Worm (Caenorhabditis elegans) whole organism, late embryonic: ENCODE data around the gene F42C5.4.

ENCODE experiments used
- C38D4.7 ChIP-seq: fragments of 200-800 bp; sonication (Bioruptor generic); optimal IDR thresholded peaks from 2 replicates; lab custom pipeline; 2018; ENCODE audit warnings: mild to moderate bottlenecking, missing genetic modification characterization, moderate library complexity, missing compliant biosample characterization
- K09A11.1 ChIP-seq: sonication (generic microtip); optimal IDR thresholded peaks from 2 replicates; lab custom pipeline; 2017; ENCODE audit warnings: antibody characterized with exemption, mild to moderate bottlenecking, missing genetic modification characterization, missing compliant biosample characterization; ENCODE audit not compliant: insufficient read depth
- Y22D7AL.16 ChIP-seq: sonication (generic microtip); optimal IDR thresholded peaks from 2 replicates; lab custom pipeline; 2016; ENCODE audit warnings: missing genetic modification characterization, missing compliant biosample characterization
- ama-1 ChIP-seq: fragments of 150-350 bp; optimal IDR thresholded peaks from 2 replicates; lab custom pipeline; 2014
- ceh-14 ChIP-seq: sonication (generic microtip); optimal IDR thresholded peaks from 2 replicates; lab custom pipeline; 2016; ENCODE audit warnings: missing genotype, missing genetic modification characterization, missing compliant biosample characterization
- ceh-19 ChIP-seq: fragments of 200-800 bp; sonication (Bioruptor generic); optimal IDR thresholded peaks from 2 replicates; lab custom pipeline; 2018; ENCODE audit warnings: mild to moderate bottlenecking, missing genetic modification characterization, missing compliant biosample characterization
- ceh-22 ChIP-seq: sonication (generic microtip); optimal IDR thresholded peaks from 2 replicates; lab custom pipeline; 2017; ENCODE audit warnings: missing biosample characterization, missing genetic modification characterization
- ceh-24 ChIP-seq: sonication (generic microtip); optimal IDR thresholded peaks from 2 replicates; lab custom pipeline; 2016; ENCODE audit warnings: mild to moderate bottlenecking, missing genetic modification characterization, missing compliant biosample characterization
- ceh-30 ChIP-seq: fragments of 150-350 bp; optimal IDR thresholded peaks from 2 replicates; lab custom pipeline; 2014; ENCODE audit warnings: missing biosample characterization, missing genetic modification characterization
- ceh-31 ChIP-seq: sonication (generic microtip); optimal IDR thresholded peaks from 2 replicates; lab custom pipeline; 2016; ENCODE audit warnings: missing genetic modification characterization, missing compliant biosample characterization
- ceh-48 ChIP-seq: sonication (generic microtip); optimal IDR thresholded peaks from 2 replicates; lab custom pipeline; 2016; ENCODE audit warnings: missing genetic modification characterization, inconsistent platforms, missing compliant biosample characterization
- ceh-6 ChIP-seq: fragments of 200-800 bp; sonication (Bioruptor generic); optimal IDR thresholded peaks from 2 replicates; lab custom pipeline; 2018; ENCODE audit warnings: mild to moderate bottlenecking, missing genetic modification characterization, missing compliant biosample characterization
- ceh-9 ChIP-seq: sonication (generic microtip); optimal IDR thresholded peaks from 2 replicates; lab custom pipeline; 2016; ENCODE audit warnings: mild to moderate bottlenecking, missing genetic modification characterization, inconsistent platforms, missing compliant biosample characterization
- che-1 ChIP-seq: sonication (generic microtip); optimal IDR thresholded peaks from 2 replicates; lab custom pipeline; 2016; ENCODE audit warnings: mild to moderate bottlenecking, missing genetic modification characterization, missing compliant biosample characterization
- dmd-4 ChIP-seq: sonication (generic microtip); optimal IDR thresholded peaks from 2 replicates; lab custom pipeline; 2016; ENCODE audit warnings: borderline replicate concordance, missing genetic modification characterization, missing compliant biosample characterization
- elt-4 ChIP-seq: sonication (generic microtip); optimal IDR thresholded peaks from 2 replicates; lab custom pipeline; 2016; ENCODE audit warnings: missing genetic modification characterization, missing compliant biosample characterization
- ets-4 ChIP-seq: sonication (generic microtip); optimal IDR thresholded peaks from 2 replicates; lab custom pipeline; 2016; ENCODE audit warnings: missing genetic modification characterization, missing compliant biosample characterization
- eyg-1 ChIP-seq: sonication (generic microtip); optimal IDR thresholded peaks from 2 replicates; lab custom pipeline; 2016; ENCODE audit warnings: missing genotype, missing genetic modification characterization, missing compliant biosample characterization
- fax-1 ChIP-seq: sonication (generic microtip); optimal IDR thresholded peaks from 2 replicates; lab custom pipeline; 2016; ENCODE audit warnings: missing genotype, missing genetic modification characterization, missing compliant biosample characterization
- fkh-10 ChIP-seq: fragments of 150-350 bp; optimal IDR thresholded peaks from 2 replicates; lab custom pipeline; 2014; ENCODE audit warnings: missing biosample characterization, missing genetic modification reagents, missing genetic modification characterization
- fkh-6 ChIP-seq: sonication (generic microtip); optimal IDR thresholded peaks from 2 replicates; lab custom pipeline; 2016; ENCODE audit warnings: missing genetic modification characterization, missing compliant biosample characterization
- gmeb-2 ChIP-seq: sonication (generic microtip); optimal IDR thresholded peaks from 2 replicates; lab custom pipeline; 2016; ENCODE audit warnings: missing genetic modification characterization, inconsistent platforms, missing compliant biosample characterization
- hlh-13 ChIP-seq: fragments of 200-800 bp; sonication (Bioruptor generic); optimal IDR thresholded peaks from 2 replicates; lab custom pipeline; 2018; ENCODE audit warnings: mild to moderate bottlenecking, missing genetic modification characterization, missing compliant biosample characterization
- hlh-30 ChIP-seq: sonication (generic microtip); optimal IDR thresholded peaks from 2 replicates; lab custom pipeline; 2017; ENCODE audit warnings: antibody characterized with exemption, missing genetic modification characterization, missing compliant biosample characterization; ENCODE audit not compliant: insufficient read depth
- hlh-8 ChIP-seq: sonication (generic microtip); optimal IDR thresholded peaks from 2 replicates; lab custom pipeline; 2016; ENCODE audit warnings: missing genotype, missing genetic modification characterization, missing compliant biosample characterization
- lin-11 ChIP-seq: fragments of 200-800 bp; sonication (Bioruptor generic); optimal IDR thresholded peaks from 2 replicates; lab custom pipeline; 2018; ENCODE audit warnings: mild to moderate bottlenecking, missing genetic modification characterization, missing compliant biosample characterization
- madf-2 ChIP-seq: sonication (generic microtip); optimal IDR thresholded peaks from 2 replicates; lab custom pipeline; 2017; ENCODE audit warnings: missing genetic modification characterization, missing compliant biosample characterization
- mec-3 ChIP-seq: sonication (generic microtip); optimal IDR thresholded peaks from 2 replicates; lab custom pipeline; 2016; ENCODE audit warnings: borderline replicate concordance, missing genetic modification characterization, missing compliant biosample characterization
- nhr-232 ChIP-seq: sonication (generic microtip); optimal IDR thresholded peaks from 2 replicates; lab custom pipeline; 2016; ENCODE audit warnings: missing genetic modification characterization, missing compliant biosample characterization
- npax-4 ChIP-seq: sonication (generic microtip); optimal IDR thresholded peaks from 2 replicates; lab custom pipeline; 2016; ENCODE audit warnings: missing genetic modification characterization, missing compliant biosample characterization
- odd-2 ChIP-seq: sonication (generic microtip); optimal IDR thresholded peaks from 2 replicates; lab custom pipeline; 2017; ENCODE audit warnings: antibody characterized with exemption, mild to moderate bottlenecking, missing genetic modification characterization, missing compliant biosample characterization
- pag-3 ChIP-seq: sonication (generic microtip); optimal IDR thresholded peaks from 2 replicates; lab custom pipeline; 2016; ENCODE audit warnings: missing compliant biosample characterization, missing genetic modification characterization, borderline replicate concordance
- pat-9 ChIP-seq: fragments of 200-800 bp; sonication (Bioruptor generic); optimal IDR thresholded peaks from 2 replicates; lab custom pipeline; 2018; ENCODE audit warnings: mild to moderate bottlenecking, missing genetic modification characterization, moderate library complexity, missing compliant biosample characterization
- pax-1 ChIP-seq: fragments of 150-350 bp; optimal IDR thresholded peaks from 2 replicates; lab custom pipeline; 2014; ENCODE audit warnings: missing biosample characterization, missing genetic modification characterization
- pha-2 ChIP-seq: sonication (generic microtip); optimal IDR thresholded peaks from 2 replicates; lab custom pipeline; 2017; ENCODE audit warnings: mild to moderate bottlenecking, missing genetic modification characterization, missing compliant biosample characterization
- pha-4 ChIP-seq: fragments of 150-350 bp; optimal IDR thresholded peaks from 2 replicates; lab custom pipeline; 2018; ENCODE audit warnings: missing biosample characterization, missing genetic modification reagents, missing genetic modification characterization
- pqm-1 ChIP-seq: sonication (generic microtip); optimal IDR thresholded peaks from 2 replicates; lab custom pipeline; 2016; ENCODE audit warnings: missing genetic modification characterization, missing compliant biosample characterization
- ref-2 ChIP-seq: sonication (generic microtip); optimal IDR thresholded peaks from 2 replicates; lab custom pipeline; 2016; ENCODE audit warnings: missing genetic modification characterization, missing compliant biosample characterization
- sdc-2 ChIP-seq: sonication (generic microtip); optimal IDR thresholded peaks from 2 replicates; lab custom pipeline; 2016; ENCODE audit warnings: missing genotype, missing genetic modification characterization, missing compliant biosample characterization
- sox-2 ChIP-seq: fragments of 200-800 bp; sonication (Bioruptor generic); IDR thresholded peaks from 2 replicates; pipeline ENCODE4 v1.3.6; 2022; ENCODE audit warnings: missing genetic modification reagents, missing genetic modification characterization, missing compliant biosample characterization
- tbx-2 ChIP-seq: sonication (generic microtip); optimal IDR thresholded peaks from 2 replicates; lab custom pipeline; 2016; ENCODE audit warnings: missing genetic modification characterization, missing compliant biosample characterization
- ttx-3 ChIP-seq: sonication (generic microtip); optimal IDR thresholded peaks from 2 replicates; lab custom pipeline; 2016; ENCODE audit warnings: missing genetic modification reagents, missing genetic modification characterization, missing compliant biosample characterization
- unc-3 ChIP-seq, 2 experiments: fragments of 200-800 bp in 1 of 2; sonication (Bioruptor generic) in 1 of 2; sonication (generic microtip) in 1 of 2; conservative IDR thresholded peaks in 1 of 2; optimal IDR thresholded peaks in 1 of 2; 2 replicates each; pipeline versions ENCODE4 v1.3.6 to Lab custom; 2016 to 2022; ENCODE audit warnings: missing compliant biosample characterization in 2 of 2, missing genetic modification characterization in 2 of 2, missing genetic modification reagents in 1 of 2
- unc-42 ChIP-seq: sonication (generic microtip); optimal IDR thresholded peaks from 2 replicates; lab custom pipeline; 2016; ENCODE audit warnings: missing genotype, missing genetic modification characterization, missing compliant biosample characterization
- zip-5 ChIP-seq: sonication (generic microtip); optimal IDR thresholded peaks from 2 replicates; lab custom pipeline; 2016; ENCODE audit warnings: missing genetic modification characterization, missing compliant biosample characterization
- ztf-16 ChIP-seq: sonication (generic microtip); optimal IDR thresholded peaks from 2 replicates; lab custom pipeline; 2017; ENCODE audit warnings: missing genetic modification characterization, missing compliant biosample characterization

Gene F42C5.4

DNA sequence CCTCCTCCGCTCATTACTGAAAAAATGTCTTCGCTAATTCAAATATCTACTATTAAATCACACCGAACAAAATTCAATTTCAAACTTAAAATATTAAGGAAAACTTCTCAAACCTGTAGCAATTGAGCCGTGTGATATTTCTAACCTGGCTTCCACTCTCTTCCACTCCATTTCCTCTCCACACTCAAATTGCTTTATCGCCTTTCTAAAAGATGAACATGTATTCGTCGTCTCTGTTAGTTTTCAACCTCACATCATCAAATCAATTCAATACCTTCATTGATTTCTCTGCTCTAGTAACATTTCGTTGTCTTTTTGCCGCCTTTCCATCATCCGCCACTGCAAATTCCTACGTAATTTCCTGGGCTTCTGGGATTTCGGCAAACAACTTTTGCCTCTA, at the start of gene F42C5.4:
Gene F42C5.4, minus strand, starts transcription at position 171 of the 400 bp plus-strand sequence.
- TF ChIP-seq ref-2 (tag; lab: Kevin White, UChicago) (no peak), unc-3 (GFP tag; conservative IDR thresholded peaks at IDR 0.05; lab: Robert Waterston, UW) (no peak), unc-3 (tag; optimal IDR thresholded peaks at IDR 0.05; lab: Kevin White, UChicago) (no peak), ceh-24 (tag; lab: Kevin White, UChicago) (no peak), pax-1 (no peak), Y22D7AL.16 (tag; lab: Kevin White, UChicago) (no peak), odd-2 (tag; lab: Kevin White, UChicago) (no peak), ceh-31 (no peak), pqm-1 (tag; lab: Kevin White, UChicago) (no peak), che-1 (no peak), pag-3 (no peak), C38D4.7 (GFP tag; lab: Kevin White, UChicago) (no peak), dmd-4 (tag; lab: Kevin White, UChicago) (no peak), ets-4 (tag; lab: Kevin White, UChicago) (no peak), nhr-232 (no peak), pha-2 (no peak), gmeb-2 (tag; lab: Kevin White, UChicago) (no peak), pha-4 (tag; lab: Kevin White, UChicago) (no peak), npax-4 (tag; lab: Kevin White, UChicago) (no peak), mec-3 (tag; lab: Kevin White, UChicago) (no peak), unc-42 (no peak)

- TF ChIP-seq pat-9 (tag; lab: Kevin White, UChicago) (no peak), ceh-9 (tag; lab: Kevin White, UChicago) (no peak), ceh-19 (GFP tag; lab: Kevin White, UChicago) (no peak), sdc-2 (tag; lab: Kevin White, UChicago) (no peak), ttx-3 (tag; lab: Kevin White, UChicago) (no peak), ztf-16 (tag; lab: Kevin White, UChicago) (no peak), ceh-48 (no peak), hlh-13 (GFP tag; lab: Kevin White, UChicago) (no peak), sox-2 (GFP tag; lab: Robert Waterston, UW) (no peak), ceh-24 (tag; lab: Kevin White, UChicago) (no peak), ceh-31 (no peak), ceh-30 (no peak), ceh-22 (tag; lab: Kevin White, UChicago) (no peak), pag-3 (no peak), fax-1 (tag; lab: Kevin White, UChicago) (no peak), nhr-232 (no peak)
Measured at ce11 chrIV:7339095-7339494, 47.2 kb upstream of the F42C5.4 start.

DNA sequence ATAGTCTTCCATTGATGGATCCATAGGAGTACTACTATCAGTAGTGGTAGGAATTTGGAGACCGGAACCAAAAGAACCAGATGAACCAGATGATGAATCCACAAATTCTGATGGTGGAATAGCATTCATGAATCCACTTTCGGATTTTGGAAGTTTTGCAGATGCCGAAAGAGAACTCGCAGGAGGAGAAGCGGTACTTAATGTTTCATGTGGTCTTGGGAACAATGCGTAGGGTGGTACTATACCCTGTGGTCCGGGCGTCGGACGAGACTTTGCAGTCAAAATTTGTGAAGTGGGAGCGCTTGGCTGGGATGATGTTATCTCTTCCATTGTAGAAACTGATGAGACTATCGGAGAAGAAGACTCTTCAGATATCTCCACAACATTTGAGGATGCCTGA, 46.1 kb upstream of the F42C5.4 start:
- no peak for TF ChIP-seq ceh-6 (GFP tag; lab: Kevin White, UChicago)
- no peak for TF ChIP-seq K09A11.1 (tag; lab: Kevin White, UChicago)
- TF ChIP-seq tbx-2, result no peak
- TF ChIP-seq elt-4 (tag; lab: Kevin White, UChicago), result no peak
- no peak for TF ChIP-seq ets-4 (tag; lab: Kevin White, UChicago)
- TF ChIP-seq unc-3 (GFP tag; conservative IDR thresholded peaks at IDR 0.05; lab: Robert Waterston, UW), result no peak
- TF ChIP-seq unc-3 (tag; optimal IDR thresholded peaks at IDR 0.05; lab: Kevin White, UChicago), result no peak
- no peak for TF ChIP-seq ceh-22 (tag; lab: Kevin White, UChicago)
- TF ChIP-seq unc-42, result no peak
- no peak for TF ChIP-seq ceh-14 (tag; lab: Kevin White, UChicago)
- TF ChIP-seq eyg-1, result no peak
- no peak for TF ChIP-seq fkh-6 (tag; lab: Kevin White, UChicago)
- no peak for TF ChIP-seq madf-2 (tag; lab: Kevin White, UChicago)
- TF ChIP-seq ttx-3 (tag; lab: Kevin White, UChicago), result no peak
- TF ChIP-seq hlh-30 (tag; lab: Kevin White, UChicago), result no peak
- no peak for TF ChIP-seq sdc-2 (tag; lab: Kevin White, UChicago)
- no peak for TF ChIP-seq fkh-10 (GFP tag; lab: Kevin White, UChicago)
- TF ChIP-seq hlh-8 (tag; lab: Kevin White, UChicago), result no peak
- TF ChIP-seq lin-11 (tag; lab: Kevin White, UChicago), result no peak
- no peak for TF ChIP-seq ama-1 (lab: Kevin White, UChicago)
- no peak for TF ChIP-seq zip-5 (tag; lab: Kevin White, UChicago)
